Worm (Caenorhabditis elegans) whole organism, L3 larva: ENCODE results near the gene nduv-2.
A peak's percentile ranks its signal among the peaks of the same experiment; 100 is the strongest.

Experiments
- ZK546.5 ChIP-seq: sonication (generic microtip); optimal IDR thresholded peaks from 2 replicates; lab custom pipeline; 2017; ENCODE audit warnings: missing biosample characterization, missing genetic modification characterization
- aly-2 ChIP-seq: fragments of 150-350 bp; optimal IDR thresholded peaks from 2 replicates; lab custom pipeline; 2014; ENCODE audit warnings: missing biosample characterization, missing genetic modification characterization
- ceh-16 ChIP-seq: sonication (generic microtip); optimal IDR thresholded peaks from 2 replicates; lab custom pipeline; 2017; ENCODE audit warnings: missing biosample characterization, missing genetic modification characterization
- ceh-82 ChIP-seq: fragments of 150-350 bp; optimal IDR thresholded peaks from 2 replicates; lab custom pipeline; 2014; ENCODE audit warnings: missing biosample characterization, missing genetic modification characterization
- egl-27 ChIP-seq: sonication (generic microtip); optimal IDR thresholded peaks from 4 replicates; lab custom pipeline; 2017; ENCODE audit warnings: missing biosample characterization, missing genetic modification reagents, missing genetic modification characterization
- egl-5 ChIP-seq: fragments of 150-350 bp; optimal IDR thresholded peaks from 2 replicates; lab custom pipeline; 2017; ENCODE audit warnings: missing biosample characterization, missing genetic modification reagents, missing genetic modification characterization, inconsistent platforms
- elt-3 ChIP-seq, 3 experiments: fragments of 150-350 bp in 1 of 3; sonication (generic microtip) in 2 of 3; optimal IDR thresholded peaks; 2 replicates in 2 of 3; 4 replicates in 1 of 3; lab custom pipeline; 2014 to 2017; ENCODE audit warnings: missing biosample characterization in 3 of 3, missing genetic modification characterization in 3 of 3
- eor-1 ChIP-seq, 2 experiments: fragments of 150-350 bp; optimal IDR thresholded peaks; 2 replicates each; lab custom pipeline; 2014 to 2018; ENCODE audit warnings: missing biosample characterization in 2 of 2, missing genetic modification characterization in 2 of 2
- fkh-10 ChIP-seq: sonication (generic microtip); optimal IDR thresholded peaks from 2 replicates; lab custom pipeline; 2017; ENCODE audit warnings: missing biosample characterization, missing genetic modification reagents, missing genetic modification characterization
- fkh-2 ChIP-seq: fragments of 150-350 bp; optimal IDR thresholded peaks from 2 replicates; lab custom pipeline; 2014; ENCODE audit warnings: missing biosample characterization, missing genetic modification reagents, missing genetic modification characterization
- fos-1 ChIP-seq: fragments of 150-350 bp; optimal IDR thresholded peaks from 2 replicates; lab custom pipeline; 2014; ENCODE audit warnings: missing biosample characterization, missing genetic modification characterization
- hmg-11 ChIP-seq: sonication (generic microtip); optimal IDR thresholded peaks from 2 replicates; lab custom pipeline; 2016; ENCODE audit warnings: missing genetic modification characterization, missing compliant biosample characterization
- jun-1 ChIP-seq: fragments of 150-350 bp; optimal IDR thresholded peaks from 2 replicates; lab custom pipeline; 2014; ENCODE audit warnings: missing biosample characterization, missing genetic modification reagents, missing genetic modification characterization
- lin-15B ChIP-seq: fragments of 150-350 bp; optimal IDR thresholded peaks from 2 replicates; lab custom pipeline; 2014; ENCODE audit warnings: missing biosample characterization, missing genetic modification characterization
- lin-39 ChIP-seq: fragments of 150-350 bp; optimal IDR thresholded peaks from 2 replicates; lab custom pipeline; 2018; ENCODE audit warnings: missing biosample characterization, missing genetic modification reagents, missing genetic modification characterization
- lsy-12 ChIP-seq: sonication (generic microtip); optimal IDR thresholded peaks from 2 replicates; lab custom pipeline; 2016; ENCODE audit warnings: mild to moderate bottlenecking, missing genetic modification characterization, missing compliant biosample characterization
- mdl-1 ChIP-seq: fragments of 150-350 bp; optimal IDR thresholded peaks from 2 replicates; lab custom pipeline; 2014; ENCODE audit warnings: missing biosample characterization, missing genetic modification characterization
- nfya-1 ChIP-seq: sonication (generic microtip); optimal IDR thresholded peaks from 2 replicates; lab custom pipeline; 2017; ENCODE audit warnings: missing genetic modification characterization, mild to moderate bottlenecking, missing compliant biosample characterization, antibody characterized with exemption, moderate library complexity; ENCODE audit not compliant: insufficient read depth
- nhr-11 ChIP-seq: fragments of 150-350 bp; optimal IDR thresholded peaks from 2 replicates; lab custom pipeline; 2014; ENCODE audit warnings: missing biosample characterization, missing genetic modification characterization
- nhr-12 ChIP-seq: fragments of 150-350 bp; optimal IDR thresholded peaks from 2 replicates; lab custom pipeline; 2014; ENCODE audit warnings: missing biosample characterization, missing genetic modification characterization
- nhr-23 ChIP-seq: fragments of 150-350 bp; optimal IDR thresholded peaks from 2 replicates; lab custom pipeline; 2014; ENCODE audit warnings: missing biosample characterization, missing genetic modification reagents, missing genetic modification characterization
- nhr-237 ChIP-seq: fragments of 150-350 bp; optimal IDR thresholded peaks from 2 replicates; lab custom pipeline; 2014; ENCODE audit warnings: missing biosample characterization, missing genetic modification characterization
- nhr-43 ChIP-seq: sonication (generic microtip); optimal IDR thresholded peaks from 2 replicates; lab custom pipeline; 2016; ENCODE audit warnings: mild to moderate bottlenecking, missing genetic modification characterization, missing compliant biosample characterization; ENCODE audit not compliant: poor library complexity, severe bottlenecking
- nhr-67 ChIP-seq: fragments of 150-350 bp; optimal IDR thresholded peaks from 2 replicates; lab custom pipeline; 2014; ENCODE audit warnings: missing biosample characterization, missing genetic modification characterization
- nhr-76 ChIP-seq: fragments of 150-350 bp; sonication (generic microtip); optimal IDR thresholded peaks from 5 replicates; lab custom pipeline; 2014; ENCODE audit warnings: missing biosample characterization, missing genetic modification characterization
- nhr-77 ChIP-seq: fragments of 150-350 bp; optimal IDR thresholded peaks from 2 replicates; lab custom pipeline; 2014; ENCODE audit warnings: missing biosample characterization, missing genetic modification characterization
- pha-4 ChIP-seq: fragments of 150-350 bp; optimal IDR thresholded peaks from 2 replicates; lab custom pipeline; 2014; ENCODE audit warnings: missing biosample characterization, missing genetic modification reagents, missing genetic modification characterization
- sea-2 ChIP-seq: fragments of 150-350 bp; sonication (generic microtip); optimal IDR thresholded peaks from 4 replicates; lab custom pipeline; 2014; ENCODE audit warnings: missing biosample characterization, missing genetic modification reagents, missing genetic modification characterization
- skn-1 ChIP-seq: fragments of 150-350 bp; optimal IDR thresholded peaks from 2 replicates; lab custom pipeline; 2014; ENCODE audit warnings: missing biosample characterization, missing genetic modification characterization
- snpc-4 ChIP-seq: fragments of 150-350 bp; optimal IDR thresholded peaks from 2 replicates; lab custom pipeline; 2014; ENCODE audit warnings: missing biosample characterization, missing genetic modification characterization
- unc-62 ChIP-seq: fragments of 150-350 bp; sonication (generic microtip); optimal IDR thresholded peaks from 4 replicates; lab custom pipeline; 2014; ENCODE audit warnings: missing biosample characterization, missing genetic modification reagents, missing genetic modification characterization
- zag-1 ChIP-seq: fragments of 150-350 bp; optimal IDR thresholded peaks from 2 replicates; lab custom pipeline; 2014; ENCODE audit warnings: missing biosample characterization, missing genetic modification characterization
- ztf-11 ChIP-seq: fragments of 150-350 bp; optimal IDR thresholded peaks from 2 replicates; lab custom pipeline; 2014; ENCODE audit warnings: missing biosample characterization, missing genetic modification characterization
- ztf-4 ChIP-seq: fragments of 150-350 bp; optimal IDR thresholded peaks from 2 replicates; lab custom pipeline; 2014; ENCODE audit warnings: missing biosample characterization, missing genetic modification characterization

The nduv-2 gene

DNA sequence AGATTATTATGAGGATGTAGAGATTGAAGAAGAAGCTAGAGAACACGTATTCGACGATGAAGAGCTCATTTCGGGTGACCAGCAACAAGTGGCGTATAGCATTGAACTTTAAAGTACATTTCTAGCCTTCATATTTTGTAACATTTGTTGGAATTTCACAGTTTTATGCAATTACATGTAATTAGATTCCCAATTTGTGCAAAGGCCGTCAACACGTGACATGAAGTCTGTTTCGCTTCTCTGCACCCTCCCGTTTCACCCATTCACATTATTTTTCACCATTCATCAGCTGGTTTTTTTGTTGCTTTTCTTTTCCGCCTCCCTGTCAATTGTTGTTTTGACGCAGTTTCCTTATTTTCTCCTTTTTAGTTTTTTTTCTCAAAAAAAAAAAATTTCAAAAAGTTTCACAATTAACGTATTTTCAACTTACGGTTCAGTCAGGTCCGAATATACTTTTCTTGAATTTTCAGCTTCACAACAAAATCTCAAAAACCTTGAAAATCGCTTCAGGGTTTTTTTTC is 1.8 kb upstream of the nduv-2 start, which contains the start of gene sde-2:
TSS of gene sde-2 (plus strand) at position 471 of the 521 bp plus-strand sequence.
- TF ChIP-seq pha-4 (tag; lab: Kevin White, UChicago) (no peak), egl-5 (peak; percentile 35), lin-39 (tag; lab: Kevin White, UChicago) (peak; percentile 4)

ce11 chrV:13624424-13624823 is 943 bp downstream of the nduv-2 start, which contains the start of gene F53F4.11:
Gene F53F4.11 (minus strand): TSS chrV:13624524.
- TF ChIP-seq ztf-11 (tag; lab: Kevin White, UChicago) (no peak), nhr-76 (no peak), ceh-82 (no peak), ceh-16 (tag; lab: Kevin White, UChicago) (no peak), egl-5 (no peak), ZK546.5 (tag; lab: Kevin White, UChicago) (no peak), lin-15B (tag; lab: Kevin White, UChicago) (no peak), nhr-237 (no peak)

DNA sequence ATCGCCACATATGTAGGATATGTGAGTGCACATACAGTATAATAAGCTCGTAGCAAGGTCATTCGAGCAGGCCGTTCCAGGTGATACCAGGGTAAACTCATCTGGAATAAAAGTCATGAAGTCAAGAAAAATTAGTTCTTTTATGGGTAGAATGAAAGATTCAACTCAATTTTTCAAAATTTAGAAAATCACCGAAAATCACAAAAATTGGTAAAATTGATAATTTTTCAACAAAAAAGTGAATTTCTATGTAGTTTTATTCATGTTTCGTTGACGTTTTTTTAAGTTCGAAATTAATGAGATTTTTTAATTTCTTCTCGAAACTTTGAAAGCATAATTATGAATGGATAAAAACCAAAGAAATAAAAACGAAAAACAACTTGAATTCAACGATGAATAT is 3.6 kb downstream of the nduv-2 start, which contains the start of gene F53F4.16:
TSS of gene F53F4.16 (minus strand) at position 101 of the 400 bp plus-strand sequence.
- TF ChIP-seq zag-1 (tag; lab: Kevin White, UChicago) = no peak
- TF ChIP-seq jun-1 (tag; lab: Kevin White, UChicago) = no peak
- TF ChIP-seq nfya-1 (tag; lab: Kevin White, UChicago) = no peak
- no peak for TF ChIP-seq ZK546.5 (tag; lab: Kevin White, UChicago)
- no peak for TF ChIP-seq snpc-4 (tag; lab: Kevin White, UChicago)
- TF ChIP-seq egl-5 = no peak
- TF ChIP-seq mdl-1 = no peak
- no peak for TF ChIP-seq ztf-11 (tag; lab: Kevin White, UChicago)
- TF ChIP-seq fkh-10 (GFP tag; lab: Kevin White, UChicago) = no peak
- TF ChIP-seq nhr-77 (tag; lab: Kevin White, UChicago) = no peak
- no peak for TF ChIP-seq fkh-2 (tag; lab: Kevin White, UChicago)

ce11 chrV:13620676-13621075 is 4.7 kb downstream of the nduv-2 start, which contains the start of gene F53F4.15:
Gene F53F4.15 (plus strand): TSS chrV:13620976.
- TF ChIP-seq lin-15B (tag; lab: Kevin White, UChicago) (no peak), eor-1 (tag; optimal IDR thresholded peaks at IDR 0.05; lab: Kevin White, UChicago) (no peak), lin-39 (tag; lab: Kevin White, UChicago) (no peak), nhr-43 (tag; lab: Kevin White, UChicago) (no peak), ceh-16 (tag; lab: Kevin White, UChicago) (no peak), elt-3 (tag; optimal IDR thresholded peaks at IDR 0.05; lab: Kevin White, UChicago) (no peak), hmg-11 (tag; lab: Kevin White, UChicago) (no peak), egl-5 (no peak), mdl-1 (no peak), nhr-76 (no peak), ztf-4 (tag; lab: Kevin White, UChicago) (no peak), aly-2 (no peak)

DNA sequence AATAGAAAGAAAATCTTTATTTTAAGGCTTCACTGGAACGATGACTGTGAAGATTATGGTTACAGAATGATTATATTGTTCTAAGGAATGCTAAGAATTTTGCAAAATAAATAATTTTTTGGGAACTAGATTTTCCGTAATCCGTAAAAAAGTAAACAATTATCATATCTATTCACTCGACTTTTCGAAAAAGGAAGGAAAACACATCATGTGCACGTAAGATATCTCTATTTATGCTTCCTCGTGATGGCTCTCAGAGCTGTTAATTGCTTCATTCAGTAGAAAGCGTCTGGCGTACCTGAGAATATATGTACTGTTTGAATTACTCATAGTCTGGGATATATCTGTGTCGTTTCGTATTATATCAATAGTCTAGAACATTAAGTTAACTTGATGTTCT is 5.6 kb downstream of the nduv-2 start, which contains the start of gene srd-11:
TSS of gene srd-11 (minus strand) at position 101 of the 400 bp plus-strand sequence.
- TF ChIP-seq nhr-11 (tag; lab: Kevin White, UChicago) = no peak
- no peak for TF ChIP-seq fos-1
- no peak for TF ChIP-seq ceh-82
- TF ChIP-seq sea-2 (GFP tag; lab: Kevin White, UChicago) = no peak
- no peak for TF ChIP-seq nhr-43 (tag; lab: Kevin White, UChicago)
- TF ChIP-seq nhr-67 (tag; lab: Kevin White, UChicago) = no peak
- no peak for TF ChIP-seq unc-62
- TF ChIP-seq skn-1 (tag; lab: Kevin White, UChicago) = no peak
- TF ChIP-seq fkh-2 (tag; lab: Kevin White, UChicago) = no peak
- no peak for TF ChIP-seq egl-27 (tag; lab: Kevin White, UChicago)
- no peak for TF ChIP-seq nhr-23 (tag; lab: Kevin White, UChicago)
- no peak for TF ChIP-seq ztf-4 (tag; lab: Kevin White, UChicago)
- no peak for TF ChIP-seq lsy-12 (tag; lab: Kevin White, UChicago)
- TF ChIP-seq nhr-12 (tag; lab: Kevin White, UChicago) = no peak
- TF ChIP-seq lin-39 (tag; lab: Kevin White, UChicago) = no peak
- no peak for TF ChIP-seq lin-15B (tag; lab: Kevin White, UChicago)
- no peak for TF ChIP-seq aly-2
